Fruit fly (Drosophila melanogaster) whole organism, prepupa: ENCODE data around the gene CG34107.

Experiments used
- Blimp-1 ChIP-seq: fragments of 200-800 bp; sonication (Bioruptor generic); optimal IDR thresholded peaks from 3 replicates; lab custom pipeline; 2017; ENCODE audit warnings: missing biosample characterization, missing genetic modification characterization, mild to moderate bottlenecking, moderate library complexity, missing genetic modification reagents
- CG10669 ChIP-seq: fragments of 200-800 bp; sonication (Bioruptor generic); optimal IDR thresholded peaks from 3 replicates; lab custom pipeline; 2018; ENCODE audit warnings: missing biosample characterization, mild to moderate bottlenecking, missing genetic modification characterization, moderate library complexity
- CG11294 ChIP-seq: fragments of 200-800 bp; sonication (Bioruptor generic); IDR thresholded peaks from 2 replicates; pipeline ENCODE4 v1.3.6; 2022; ENCODE audit warnings: missing biosample characterization, missing genetic modification characterization
- CG11762 ChIP-seq: fragments of 200-800 bp; sonication (Bioruptor generic); optimal IDR thresholded peaks from 3 replicates; lab custom pipeline; 2016; ENCODE audit warnings: missing biosample characterization, missing genetic modification characterization; ENCODE audit not compliant: insufficient read depth
- CG15336 ChIP-seq: fragments of 200-800 bp; sonication (Bioruptor generic); IDR thresholded peaks from 2 replicates; pipeline ENCODE4 v1.3.6; 2022; ENCODE audit warnings: missing biosample characterization, missing genetic modification characterization
- CG1621 ChIP-seq: fragments of 200-800 bp; sonication (Bioruptor generic); optimal IDR thresholded peaks from 3 replicates; lab custom pipeline; 2018; ENCODE audit warnings: missing biosample characterization, mild to moderate bottlenecking, missing genetic modification characterization
- CG16779 ChIP-seq: fragments of 200-800 bp; sonication (Bioruptor generic); optimal IDR thresholded peaks from 3 replicates; lab custom pipeline; 2017; ENCODE audit warnings: missing biosample characterization, mild to moderate bottlenecking, missing genetic modification characterization
- CG3032 ChIP-seq: fragments of 200-800 bp; optimal IDR thresholded peaks from 2 replicates; lab custom pipeline; 2019; ENCODE audit warnings: missing biosample characterization, mild to moderate bottlenecking, missing genetic modification characterization, moderate library complexity
- CG31627 ChIP-seq: fragments of 200-800 bp; sonication (Bioruptor generic); optimal IDR thresholded peaks from 3 replicates; lab custom pipeline; 2016; ENCODE audit warnings: missing biosample characterization, missing genetic modification characterization
- CG32006 ChIP-seq: fragments of 200-800 bp; sonication (Bioruptor generic); optimal IDR thresholded peaks from 3 replicates; lab custom pipeline; 2017; ENCODE audit warnings: missing biosample characterization, mild to moderate bottlenecking, missing genetic modification characterization
- CG34406 ChIP-seq: fragments of 200-800 bp; sonication (Bioruptor generic); optimal IDR thresholded peaks from 3 replicates; lab custom pipeline; 2016; ENCODE audit warnings: missing biosample characterization, missing genetic modification characterization
- CG3919 ChIP-seq: fragments of 200-800 bp; sonication (Bioruptor generic); optimal IDR thresholded peaks from 3 replicates; lab custom pipeline; 2016; ENCODE audit warnings: missing biosample characterization, missing genetic modification characterization
- CG4318 ChIP-seq: fragments of 200-800 bp; sonication (Bioruptor generic); optimal IDR thresholded peaks from 3 replicates; lab custom pipeline; 2017; ENCODE audit warnings: missing biosample characterization, mild to moderate bottlenecking, missing genetic modification characterization
- CG6163 ChIP-seq: fragments of 200-800 bp; sonication (Bioruptor generic); IDR thresholded peaks from 3 replicates; pipeline ENCODE4 v1.3.6; 2022; ENCODE audit warnings: missing biosample characterization, missing genetic modification characterization
- CG6792 ChIP-seq: fragments of 200-800 bp; sonication (Bioruptor generic); optimal IDR thresholded peaks from 3 replicates; lab custom pipeline; 2016; ENCODE audit warnings: missing biosample characterization, missing genetic modification characterization
- CG6854 ChIP-seq: fragments of 200-800 bp; sonication (Bioruptor generic); optimal IDR thresholded peaks from 2 replicates; lab custom pipeline; 2017; ENCODE audit warnings: missing biosample characterization, mild to moderate bottlenecking, missing genetic modification characterization
- CG7368 ChIP-seq: fragments of 200-800 bp; sonication (Bioruptor generic); optimal IDR thresholded peaks from 3 replicates; lab custom pipeline; 2016; ENCODE audit warnings: missing biosample characterization, missing genetic modification characterization
- CG8119 ChIP-seq: fragments of 200-800 bp; sonication (Bioruptor generic); IDR thresholded peaks from 3 replicates; pipeline ENCODE4 v1.3.6; 2022; ENCODE audit warnings: missing biosample characterization, missing genetic modification characterization
- CG8632 ChIP-seq: fragments of 200-800 bp; sonication (Bioruptor generic); optimal IDR thresholded peaks from 3 replicates; lab custom pipeline; 2016; ENCODE audit warnings: missing biosample characterization, missing genetic modification characterization
- CG9139 ChIP-seq: fragments of 200-800 bp; sonication (Bioruptor generic); optimal IDR thresholded peaks from 3 replicates; lab custom pipeline; 2017; ENCODE audit warnings: missing biosample characterization, mild to moderate bottlenecking, missing genetic modification characterization
- Eip78C ChIP-seq: fragments of 200-800 bp; sonication (Bioruptor generic); peaks from one replicate; lab custom pipeline; 2016; ENCODE audit warnings: missing biosample characterization, missing genetic modification characterization
- Eip93F ChIP-seq: fragments of 200-800 bp; sonication (Bioruptor generic); optimal IDR thresholded peaks from 2 replicates; lab custom pipeline; 2016; ENCODE audit warnings: missing biosample characterization, mild to moderate bottlenecking, missing genetic modification characterization
- Gug ChIP-seq: fragments of 200-800 bp; sonication (Bioruptor generic); IDR thresholded peaks from 2 replicates; pipeline ENCODE4 v1.3.6; 2022; ENCODE audit warnings: missing biosample characterization, missing genetic modification characterization
- Met ChIP-seq: fragments of 200-800 bp; sonication (Bioruptor generic); optimal IDR thresholded peaks from 3 replicates; lab custom pipeline; 2016; ENCODE audit warnings: missing biosample characterization, missing genetic modification characterization
- Smox ChIP-seq: fragments of 200-800 bp; sonication (Bioruptor generic); optimal IDR thresholded peaks from 3 replicates; lab custom pipeline; 2016; ENCODE audit warnings: missing biosample characterization, missing genetic modification characterization
- Sox102F ChIP-seq: fragments of 200-800 bp; sonication (Bioruptor generic); optimal IDR thresholded peaks from 2 replicates; lab custom pipeline; 2016; ENCODE audit warnings: missing biosample characterization, mild to moderate bottlenecking, missing genetic modification characterization
- Sox14 ChIP-seq: fragments of 200-800 bp; sonication (Bioruptor generic); optimal IDR thresholded peaks from 3 replicates; lab custom pipeline; 2016; ENCODE audit warnings: missing biosample characterization, missing genetic modification characterization
- achi ChIP-seq: fragments of 200-800 bp; sonication (Bioruptor generic); optimal IDR thresholded peaks from 3 replicates; lab custom pipeline; 2016; ENCODE audit warnings: missing biosample characterization, missing genetic modification characterization
- acj6 ChIP-seq: fragments of 200-800 bp; sonication (Bioruptor generic); optimal IDR thresholded peaks from 3 replicates; lab custom pipeline; 2016; ENCODE audit warnings: missing biosample characterization, missing genetic modification characterization
- cyc ChIP-seq: fragments of 200-800 bp; sonication (Bioruptor generic); optimal IDR thresholded peaks from 3 replicates; lab custom pipeline; 2016; ENCODE audit warnings: missing biosample characterization, missing genetic modification characterization
- dac ChIP-seq: fragments of 200-800 bp; sonication (Bioruptor generic); optimal IDR thresholded peaks from 2 replicates; lab custom pipeline; 2017; ENCODE audit warnings: missing biosample characterization, mild to moderate bottlenecking, missing genetic modification characterization
- eg ChIP-seq: fragments of 200-800 bp; sonication (Bioruptor generic); IDR thresholded peaks from 3 replicates; pipeline ENCODE4 v1.3.6; 2022; ENCODE audit warnings: missing biosample characterization, missing genetic modification characterization
- fd59A ChIP-seq: fragments of 200-800 bp; sonication (Bioruptor generic); optimal IDR thresholded peaks from 2 replicates; lab custom pipeline; 2017; ENCODE audit warnings: missing biosample characterization, mild to moderate bottlenecking, missing genetic modification characterization, missing genetic modification reagents
- fd85E ChIP-seq: fragments of 200-800 bp; sonication (Bioruptor generic); optimal IDR thresholded peaks from 3 replicates; lab custom pipeline; 2016; ENCODE audit warnings: missing biosample characterization, missing genetic modification characterization
- net ChIP-seq: fragments of 200-800 bp; sonication (Bioruptor generic); optimal IDR thresholded peaks from 3 replicates; lab custom pipeline; 2016; ENCODE audit warnings: missing biosample characterization, missing genetic modification characterization
- ss ChIP-seq, 2 experiments: fragments of 200-800 bp; sonication (Bioruptor generic); optimal IDR thresholded peaks; 2 replicates in 1 of 2; 3 replicates in 1 of 2; lab custom pipeline; 2017 to 2018; ENCODE audit warnings: mild to moderate bottlenecking in 2 of 2, missing biosample characterization in 2 of 2, missing genetic modification characterization in 2 of 2, moderate library complexity in 1 of 2
- svp ChIP-seq: fragments of 200-800 bp; sonication (Bioruptor generic); peaks from one replicate; lab custom pipeline; 2016; ENCODE audit warnings: missing biosample characterization, missing genetic modification characterization
- topi ChIP-seq: fragments of 200-800 bp; sonication (Bioruptor generic); optimal IDR thresholded peaks from 3 replicates; lab custom pipeline; 2016; ENCODE audit warnings: missing biosample characterization, missing genetic modification characterization

Gene CG34107

dm6 chr3R:10225390-10225789 lies 681 bp downstream of the CG34107 start, which contains the start of gene CG42795:
TSS of gene CG42795 (plus strand) at chr3R:10225690.
- TF ChIP-seq Eip78C (GFP tag; lab: Kevin White, UChicago) (no peak), cyc (GFP tag; lab: Kevin White, UChicago) (no peak), Sox102F (GFP tag; lab: Kevin White, UChicago) (no peak), CG31627 (GFP tag; lab: Kevin White, UChicago) (no peak), CG7368 (GFP tag; lab: Kevin White, UChicago) (no peak)

- no peak for TF ChIP-seq Blimp-1 (GFP tag; lab: Kevin White, UChicago)
- peak; percentile 20 for TF ChIP-seq svp (GFP tag; lab: Kevin White, UChicago)
- no peak for TF ChIP-seq CG8632 (GFP tag; lab: Kevin White, UChicago)
- peak; percentile 60 for TF ChIP-seq achi (GFP tag; lab: Kevin White, UChicago)
Measured at dm6 chr3R:10226132-10227023, 1.7 kb downstream of the CG34107 start.

DNA sequence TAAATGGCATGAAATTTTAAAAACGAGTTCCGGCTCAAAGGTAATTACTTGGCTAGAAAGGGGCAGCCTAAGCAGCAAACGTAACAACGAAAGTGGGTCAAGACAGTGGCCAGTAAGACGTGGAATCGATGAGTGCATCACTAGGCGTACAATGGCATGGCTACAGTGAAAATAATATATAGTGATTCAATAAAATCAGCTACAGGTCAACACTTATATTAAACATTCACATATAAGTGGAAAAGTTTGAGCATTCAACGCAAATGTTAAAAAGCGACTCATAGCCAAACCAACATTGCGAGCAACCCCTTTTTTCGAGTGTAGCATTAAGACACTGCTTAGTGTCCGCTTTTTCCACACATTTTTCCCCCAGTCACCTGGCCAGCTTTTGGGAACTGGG lies 3.3 kb downstream of the CG34107 start:
- no peak for TF ChIP-seq Sox14 (GFP tag; lab: Kevin White, UChicago)
- TF ChIP-seq fd59A (GFP tag; lab: Kevin White, UChicago): no peak
- peak; percentile 25 for TF ChIP-seq CG32006 (GFP tag; lab: Kevin White, UChicago)
- no peak for TF ChIP-seq CG7368 (GFP tag; lab: Kevin White, UChicago)
- TF ChIP-seq CG6163 (GFP tag; lab: Robert Waterston, UW): 0 out of 3 replicates have a peak, but pooled peaks have one; percentile 21
- TF ChIP-seq CG4318: no peak
- TF ChIP-seq, all 60 proteins: peak for 2

DNA sequence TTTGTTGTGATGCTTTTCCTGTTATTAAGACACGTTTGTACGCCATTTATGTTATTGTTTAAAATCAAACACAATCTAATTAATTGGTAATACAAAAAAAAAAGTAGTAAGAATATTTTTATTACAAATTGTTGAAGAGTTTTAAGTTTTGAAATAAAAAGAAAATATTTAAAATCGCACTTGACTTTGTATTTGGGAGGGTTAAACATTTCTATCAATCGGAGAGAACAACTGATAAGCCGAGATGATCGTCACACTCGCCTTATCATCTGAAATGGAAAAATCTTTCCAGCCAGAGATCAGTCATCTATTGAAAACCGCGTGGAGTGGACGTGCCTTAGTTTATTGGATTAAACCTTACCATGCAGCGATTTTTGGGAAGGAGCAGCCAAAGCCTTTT lies 26.5 kb downstream of the CG34107 start, which contains the start of gene CG3999:
TSS of gene CG3999 (plus strand) at position 301 of the 400 bp plus-strand sequence.
- TF ChIP-seq fd85E (GFP tag; lab: Kevin White, UChicago) (no peak), ss (GFP tag; optimal IDR thresholded peaks at IDR 0.05; lab: Kevin White, UChicago) (no peak), CG3919 (GFP tag; lab: Kevin White, UChicago) (no peak), CG10669 (GFP tag; lab: Kevin White, UChicago) (no peak), CG1621 (tag; lab: Kevin White, UChicago) (no peak), Eip93F (GFP tag; lab: Kevin White, UChicago) (no peak), CG6792 (GFP tag; lab: Kevin White, UChicago) (no peak), CG11294 (no peak), CG8119 (GFP tag; lab: Robert Waterston, UW) (no peak), CG11762 (GFP tag; lab: Kevin White, UChicago) (no peak), Sox14 (GFP tag; lab: Kevin White, UChicago) (no peak), fd59A (GFP tag; lab: Kevin White, UChicago) (no peak), CG8632 (GFP tag; lab: Kevin White, UChicago) (no peak), CG32006 (GFP tag; lab: Kevin White, UChicago) (no peak), dac (GFP tag; lab: Kevin White, UChicago) (no peak), CG7368 (GFP tag; lab: Kevin White, UChicago) (no peak), CG34406 (GFP tag; lab: Kevin White, UChicago) (no peak)

DNA sequence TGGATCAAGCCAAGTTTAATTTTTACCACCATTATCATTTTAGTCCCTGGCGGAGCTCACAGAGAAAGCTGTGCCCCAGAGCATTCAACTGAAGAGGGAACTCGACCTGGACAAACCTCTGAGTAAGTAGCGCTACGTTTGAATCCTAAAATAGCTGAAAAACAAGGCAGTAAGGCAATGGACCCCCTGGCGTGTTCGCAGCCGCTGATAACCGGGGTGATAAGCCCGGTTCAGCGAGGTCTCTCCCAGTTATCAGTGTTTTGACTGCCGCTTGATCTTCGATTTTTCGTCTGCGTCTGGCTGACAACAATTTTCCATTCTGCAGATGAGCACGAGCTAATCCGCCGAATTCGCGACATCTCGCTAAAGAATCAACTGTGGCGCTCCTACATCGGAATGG lies 27.1 kb downstream of the CG34107 start:
- no peak for TF ChIP-seq CG8119 (GFP tag; lab: Robert Waterston, UW)
- no peak for TF ChIP-seq CG15336
- peak; percentile 96 for TF ChIP-seq svp (GFP tag; lab: Kevin White, UChicago)

DNA sequence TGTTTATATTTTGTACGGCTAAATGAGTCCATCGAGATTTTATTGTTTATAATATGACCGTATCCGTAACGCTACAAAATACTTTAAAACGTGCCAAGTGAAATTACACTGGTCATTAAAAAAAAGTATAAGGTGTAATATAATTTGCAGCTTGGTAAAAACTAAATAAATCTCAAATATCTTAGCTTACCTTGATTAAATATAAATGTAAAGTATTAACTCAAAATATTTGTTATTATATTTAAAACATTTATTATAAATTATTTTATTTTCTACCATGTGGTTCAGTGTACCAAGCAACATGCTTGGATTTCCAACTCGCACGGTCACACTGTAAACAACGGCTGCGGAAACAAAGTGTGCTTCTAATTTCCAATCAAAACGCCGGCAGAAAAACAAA lies 37.1 kb downstream of the CG34107 start, which contains the start of the genes Sirt6 and pont:
TSS of gene Sirt6 (minus strand) at position 50 of the 400 bp plus-strand sequence.
TSS of gene pont (plus strand) at position 324 of the 400 bp plus-strand sequence.
- TF ChIP-seq Sox14 (GFP tag; lab: Kevin White, UChicago) (peak; percentile 84), ss (GFP tag; optimal IDR thresholded peaks at IDR 0.05; lab: Kevin White, UChicago) (peak; percentile 80 to 88), CG9139 (peak; percentile 77), CG11294 (no peak), Smox (GFP tag; lab: Kevin White, UChicago) (peak; percentile 81), CG6854 (GFP tag; lab: Kevin White, UChicago) (peak; percentile 70), CG31627 (GFP tag; lab: Kevin White, UChicago) (peak; percentile 80), Gug (GFP tag; lab: Robert Waterston, UW) (no peak), CG3919 (GFP tag; lab: Kevin White, UChicago) (peak; percentile 92), net (peak; percentile 89), CG6163 (GFP tag; lab: Robert Waterston, UW) (no peak), CG3032 (tag; lab: Kevin White, UChicago) (peak; percentile 97), Met (peak; percentile 83), achi (GFP tag; lab: Kevin White, UChicago) (peak; percentile 92), topi (peak; percentile 83), CG7368 (GFP tag; lab: Kevin White, UChicago) (peak; percentile 82), acj6 (peak; percentile 95), eg (GFP tag; lab: Robert Waterston, UW) (no peak), CG16779 (tag; lab: Kevin White, UChicago) (peak; percentile 83)
